Worm (Caenorhabditis elegans): Measurements from ENCODE around the gene txt-2.
A peak's percentile ranks its signal among the peaks of the same experiment; 100 is the strongest.

Gene txt-2

DNA sequence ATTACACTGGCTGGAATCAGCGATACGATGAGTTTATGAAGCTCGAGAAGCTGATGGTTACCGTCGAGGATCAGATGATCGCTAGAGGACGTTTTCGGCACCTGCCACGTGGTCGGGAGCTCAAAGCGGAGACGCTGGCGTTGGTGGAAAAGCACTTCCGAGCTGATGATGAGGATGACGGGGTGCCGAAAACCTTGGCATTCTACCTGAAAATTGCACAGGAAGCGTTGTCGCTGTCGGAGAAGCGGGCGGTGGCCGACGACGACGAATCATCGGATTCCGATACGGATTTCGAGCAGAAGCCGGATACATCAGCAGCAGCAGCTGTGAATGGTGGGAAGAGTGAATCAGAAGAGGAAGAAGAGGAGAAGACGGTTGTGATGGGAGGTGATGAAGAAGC is 45.5 kb downstream of the txt-2 start:
- TF ChIP-seq lin-32 (GFP tag; optimal IDR thresholded peaks at IDR 0.05) (no peak), nhr-2 (tag; optimal IDR thresholded peaks at IDR 0.05) (no peak), cnd-1 (tag; optimal IDR thresholded peaks at IDR 0.05) (no peak), drap-1 (GFP tag; optimal IDR thresholded peaks at IDR 0.05) (no peak), nhr-76 (tag; optimal IDR thresholded peaks at IDR 0.05) (no peak), mep-1 (tag; optimal IDR thresholded peaks at IDR 0.05) (no peak), unc-39 (tag; optimal IDR thresholded peaks at IDR 0.05) (no peak), tbx-8 (GFP tag; optimal IDR thresholded peaks at IDR 0.05) (no peak), elt-3 (tag; optimal IDR thresholded peaks at IDR 0.05) (no peak), mab-5 (tag; optimal IDR thresholded peaks at IDR 0.05) (no peak), blmp-1 (tag; optimal IDR thresholded peaks at IDR 0.05) (no peak), ceh-39 (tag; optimal IDR thresholded peaks at IDR 0.05) (no peak), ceh-43 (GFP tag; optimal IDR thresholded peaks at IDR 0.05) (no peak), ces-1 (GFP tag; optimal IDR thresholded peaks at IDR 0.05) (no peak), lin-13 (tag; optimal IDR thresholded peaks at IDR 0.05) (no peak), unc-62 (GFP tag; optimal IDR thresholded peaks at IDR 0.05) (no peak), nhr-12 (tag; optimal IDR thresholded peaks at IDR 0.05) (no peak), zip-8 (tag; optimal IDR thresholded peaks at IDR 0.05) (no peak), ztf-11 (tag; optimal IDR thresholded peaks at IDR 0.05) (no peak), hlh-1 (tag; optimal IDR thresholded peaks at IDR 0.05) (no peak)

DNA sequence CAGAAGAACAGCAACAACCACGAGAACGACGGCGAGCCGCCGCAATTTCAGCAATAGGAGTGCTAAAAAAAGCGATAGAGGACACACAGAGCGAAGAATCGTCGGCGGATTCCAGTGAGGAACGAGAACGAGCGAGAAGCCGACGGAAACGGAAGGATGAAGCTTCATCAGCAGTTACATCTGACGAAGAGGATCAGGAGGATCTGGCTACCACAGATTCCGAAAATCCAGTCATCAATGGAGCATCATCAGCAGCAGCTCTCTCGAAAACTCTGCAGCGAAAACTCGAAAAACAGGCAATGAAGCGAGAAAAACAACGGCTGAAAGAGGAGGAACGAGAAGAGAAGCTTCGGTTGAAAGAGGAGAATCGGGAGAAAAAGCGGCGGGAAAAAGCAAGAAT is 50.9 kb downstream of the txt-2 start:
- TF ChIP-seq lin-32 (GFP tag; optimal IDR thresholded peaks at IDR 0.05) (no peak), zip-8 (tag; optimal IDR thresholded peaks at IDR 0.05) (no peak), ceh-83 (GFP tag; optimal IDR thresholded peaks at IDR 0.05) (peak; percentile 38), ham-2 (GFP tag; optimal IDR thresholded peaks at IDR 0.05) (no peak), blmp-1 (tag; optimal IDR thresholded peaks at IDR 0.05) (no peak), elt-3 (tag; optimal IDR thresholded peaks at IDR 0.05) (no peak), nhr-28 (tag; optimal IDR thresholded peaks at IDR 0.05) (no peak), mab-5 (tag; optimal IDR thresholded peaks at IDR 0.05) (no peak)

Measured in whole organism, mixed stage, embryonic.